Worm (Caenorhabditis elegans): ENCODE measurements around the gene K07D4.4.

DNA sequence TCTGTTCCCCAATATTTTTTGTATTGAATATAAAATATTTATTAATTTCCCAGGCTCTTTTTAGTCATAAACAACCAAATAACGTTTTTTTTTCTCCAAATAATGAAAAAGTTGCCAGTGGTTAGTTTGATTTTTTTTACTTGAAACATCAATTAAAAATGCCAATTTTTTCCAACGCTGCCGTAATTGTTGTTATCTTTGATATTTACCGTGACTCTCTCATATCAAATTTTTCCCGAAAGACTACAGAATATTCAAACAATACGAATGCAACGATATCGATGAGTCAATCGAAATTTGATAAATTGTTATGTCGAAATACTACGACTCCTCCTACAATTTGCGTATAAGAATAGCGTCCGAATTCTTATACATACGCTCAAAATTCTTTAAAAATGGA lies 45.3 kb downstream of the K07D4.4 start, which contains the start of gene K10G6.5:
- no peak for TF ChIP-seq ztf-11 (tag; optimal IDR thresholded peaks at IDR 0.05)
- TF ChIP-seq lsy-12 (tag; optimal IDR thresholded peaks at IDR 0.05), result no peak
- TF ChIP-seq nhr-77 (tag; optimal IDR thresholded peaks at IDR 0.05), result no peak
